Fruit fly (Drosophila melanogaster) Kc167 (cell line): Measurements from ENCODE around the gene Ttc19.

Experiments
- Myc ChIP-seq: fragments of >200 bp; optimal IDR thresholded peaks from 2 replicates; lab custom pipeline; 2017; ENCODE audit warnings: missing external identifiers
- psq ChIP-seq: fragments of >200 bp; optimal IDR thresholded peaks from 2 replicates; lab custom pipeline; 2017; ENCODE audit warnings: missing external identifiers

DNA sequence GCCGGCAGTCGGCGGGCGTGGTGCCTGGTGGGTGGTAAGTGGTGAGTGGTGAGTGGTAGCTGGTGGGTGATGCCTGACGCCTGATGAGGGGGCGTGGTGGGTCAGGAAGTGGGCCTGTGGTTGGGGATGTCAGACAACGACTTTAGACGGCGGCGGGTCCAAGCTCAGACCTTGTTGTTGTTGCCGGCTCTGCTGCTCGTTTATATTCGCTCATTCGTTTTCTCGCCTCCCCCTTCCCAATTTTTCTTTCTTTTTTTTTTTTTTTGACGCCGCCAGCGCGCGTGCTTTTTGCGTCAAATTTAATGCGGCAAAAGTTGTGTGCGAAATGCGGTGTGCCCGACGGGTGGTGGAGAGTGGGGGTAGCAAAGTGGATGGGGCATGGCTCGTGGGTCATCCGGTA, 25.3 kb downstream of the Ttc19 start:
- TF ChIP-seq psq (lab: Kevin White, UChicago) (no peak), Myc (no peak)
